Fruit fly (Drosophila melanogaster) whole organism, embryonic: ENCODE measurements around the gene Noa36.
A peak's percentile ranks its signal among the peaks of the same experiment; 100 is the strongest.

ENCODE experiments used
- B-H2 ChIP-seq: fragments of 200-800 bp; sonication (Bioruptor generic); optimal IDR thresholded peaks from 2 replicates; lab custom pipeline; 2018; ENCODE audit warnings: missing biosample characterization, mild to moderate bottlenecking, missing genetic modification characterization
- CG11723 ChIP-seq: fragments of 200-800 bp; sonication (Bioruptor generic); optimal IDR thresholded peaks from 2 replicates; lab custom pipeline; 2017; ENCODE audit warnings: missing biosample characterization, mild to moderate bottlenecking, missing genetic modification characterization
- CG12071 ChIP-seq: fragments of 200-800 bp; sonication (Bioruptor generic); optimal IDR thresholded peaks from 3 replicates; lab custom pipeline; 2018; ENCODE audit warnings: missing biosample characterization, mild to moderate bottlenecking, missing genetic modification characterization
- CG13123 ChIP-seq: fragments of 200-800 bp; sonication (Bioruptor generic); optimal IDR thresholded peaks from 2 replicates; lab custom pipeline; 2016; ENCODE audit warnings: missing biosample characterization, missing genetic modification characterization
- CG14667 ChIP-seq: fragments of 200-800 bp; sonication (Bioruptor generic); IDR thresholded peaks from 2 replicates; pipeline ENCODE4 v1.3.6; 2022; ENCODE audit warnings: missing biosample characterization, missing genetic modification characterization
- CG1602 ChIP-seq: fragments of 200-800 bp; sonication (Bioruptor generic); optimal IDR thresholded peaks from 3 replicates; lab custom pipeline; 2016; ENCODE audit warnings: missing biosample characterization, missing genetic modification characterization
- CG16813 ChIP-seq: fragments of 200-800 bp; sonication (Bioruptor generic); IDR thresholded peaks from 3 replicates; pipeline ENCODE4 v1.3.6; 2022; ENCODE audit warnings: missing biosample characterization, missing genetic modification characterization; ENCODE audit not compliant: partially characterized antibody
- CG2129 ChIP-seq: fragments of 200-800 bp; sonication (Bioruptor generic); IDR thresholded peaks from 2 replicates; pipeline ENCODE4 v1.3.6; 2022; ENCODE audit warnings: missing biosample characterization, missing genetic modification characterization; ENCODE audit not compliant: partially characterized antibody
- CG2889 ChIP-seq: fragments of 200-800 bp; sonication (Bioruptor generic); IDR thresholded peaks from 3 replicates; pipeline ENCODE4 v1.3.6; 2022; ENCODE audit warnings: missing biosample characterization, missing genetic modification characterization
- CG43689 ChIP-seq: fragments of 200-800 bp; sonication (Bioruptor generic); IDR thresholded peaks from 2 replicates; pipeline ENCODE4 v1.3.6; 2022; ENCODE audit warnings: missing biosample characterization, missing genetic modification characterization
- CG6654 ChIP-seq: fragments of 200-800 bp; sonication (Bioruptor generic); optimal IDR thresholded peaks from 2 replicates; lab custom pipeline; 2017; ENCODE audit warnings: missing biosample characterization, mild to moderate bottlenecking, missing genetic modification characterization
- CG6765 ChIP-seq: fragments of 200-800 bp; sonication (Bioruptor generic); optimal IDR thresholded peaks from 3 replicates; lab custom pipeline; 2017; ENCODE audit warnings: missing biosample characterization, mild to moderate bottlenecking, missing genetic modification characterization
- CG7271 ChIP-seq: fragments of 200-800 bp; sonication (Bioruptor generic); optimal IDR thresholded peaks from 2 replicates; lab custom pipeline; 2018; ENCODE audit warnings: missing biosample characterization, mild to moderate bottlenecking, missing genetic modification characterization, moderate library complexity
- CG8765 ChIP-seq: fragments of 200-800 bp; sonication (Bioruptor generic); IDR thresholded peaks from 2 replicates; pipeline ENCODE4 v1.3.6; 2022; ENCODE audit warnings: missing biosample characterization, missing genetic modification characterization
- CG8944 ChIP-seq: fragments of 200-800 bp; sonication (Bioruptor generic); optimal IDR thresholded peaks from 3 replicates; lab custom pipeline; 2016; ENCODE audit warnings: missing biosample characterization, missing genetic modification characterization
- D ChIP-seq, 2 experiments: fragments of 200-800 bp in 1 of 2; fragments of >200 bp in 1 of 2; sonication (Bioruptor generic) in 1 of 2; optimal IDR thresholded peaks; 2 replicates in 1 of 2; 3 replicates in 1 of 2; lab custom pipeline; 2017; ENCODE audit warnings: mild to moderate bottlenecking in 1 of 2, missing biosample characterization in 1 of 2, missing genetic modification characterization in 1 of 2, missing genetic modification reagents in 1 of 2
- Drgx ChIP-seq: fragments of 200-800 bp; sonication (Bioruptor generic); IDR thresholded peaks from 2 replicates; pipeline ENCODE4 v1.3.6; 2022; ENCODE audit warnings: missing biosample characterization, missing genetic modification characterization
- ERR ChIP-seq: fragments of 200-800 bp; sonication (Bioruptor generic); optimal IDR thresholded peaks from 2 replicates; lab custom pipeline; 2016; ENCODE audit warnings: missing biosample characterization, missing genetic modification characterization
- Ets65A ChIP-seq: fragments of 200-800 bp; sonication (Bioruptor generic); peaks from one replicate; lab custom pipeline; 2016; ENCODE audit warnings: missing biosample characterization, missing genetic modification characterization
- Hey ChIP-seq: fragments of 200-800 bp; sonication (Bioruptor generic); optimal IDR thresholded peaks from 3 replicates; lab custom pipeline; 2018; ENCODE audit warnings: missing biosample characterization, mild to moderate bottlenecking, missing genetic modification characterization
- Hr3 ChIP-seq: fragments of 200-800 bp; sonication (Bioruptor generic); optimal IDR thresholded peaks from 3 replicates; lab custom pipeline; 2016; ENCODE audit warnings: missing biosample characterization, missing genetic modification characterization
- Mad ChIP-seq: fragments of 200-800 bp; sonication (Bioruptor generic); optimal IDR thresholded peaks from 2 replicates; lab custom pipeline; 2016; ENCODE audit warnings: missing biosample characterization, missing genetic modification characterization
- Med ChIP-seq: fragments of 200-800 bp; sonication (Bioruptor generic); peaks from one replicate; lab custom pipeline; 2016; ENCODE audit warnings: missing biosample characterization, missing genetic modification characterization, mild to moderate bottlenecking, inconsistent platforms, moderate library complexity
- NK7.1 ChIP-seq: fragments of 200-800 bp; sonication (Bioruptor generic); optimal IDR thresholded peaks from 3 replicates; lab custom pipeline; 2016; ENCODE audit warnings: missing biosample characterization, missing genetic modification characterization
- Nf-YC ChIP-seq: fragments of 200-800 bp; optimal IDR thresholded peaks from 3 replicates; lab custom pipeline; 2019; ENCODE audit warnings: missing biosample characterization, mild to moderate bottlenecking, missing genetic modification characterization, moderate library complexity
- Ptx1 ChIP-seq: fragments of 200-800 bp; sonication (Bioruptor generic); IDR thresholded peaks from 2 replicates; pipeline ENCODE4 v1.3.6; 2022; ENCODE audit warnings: missing biosample characterization, missing genetic modification characterization
- Scr ChIP-seq: fragments of 200-800 bp; sonication (Bioruptor generic); IDR thresholded peaks from 2 replicates; pipeline ENCODE4 v1.3.6; 2022; ENCODE audit warnings: missing biosample characterization, missing genetic modification characterization; ENCODE audit not compliant: partially characterized antibody
- Spps ChIP-seq: fragments of 200-800 bp; sonication (Bioruptor generic); optimal IDR thresholded peaks from 2 replicates; lab custom pipeline; 2018; ENCODE audit warnings: missing biosample characterization, mild to moderate bottlenecking, missing genetic modification characterization
- TFAM ChIP-seq: fragments of 200-800 bp; sonication (Bioruptor generic); optimal IDR thresholded peaks from 2 replicates; lab custom pipeline; 2017; ENCODE audit warnings: missing biosample characterization, missing genetic modification characterization, inconsistent platforms
- br ChIP-seq: fragments of >200 bp; optimal IDR thresholded peaks from 2 replicates; lab custom pipeline; 2017
- corto ChIP-seq: fragments of 200-800 bp; sonication (Bioruptor generic); optimal IDR thresholded peaks from 2 replicates; lab custom pipeline; 2016; ENCODE audit warnings: missing biosample characterization, mild to moderate bottlenecking, missing genetic modification characterization, moderate library complexity
- dati ChIP-seq: fragments of 200-800 bp; sonication (Bioruptor generic); IDR thresholded peaks from 2 replicates; pipeline ENCODE4 v1.3.6; 2022; ENCODE audit warnings: missing biosample characterization, missing genetic modification characterization
- dm ChIP-seq: fragments of 200-800 bp; sonication (Bioruptor generic); optimal IDR thresholded peaks from 3 replicates; lab custom pipeline; 2016; ENCODE audit warnings: missing biosample characterization, missing genetic modification characterization
- gem ChIP-seq: fragments of 200-800 bp; sonication (Bioruptor generic); optimal IDR thresholded peaks from 2 replicates; lab custom pipeline; 2019; ENCODE audit warnings: missing biosample characterization, mild to moderate bottlenecking, missing genetic modification characterization, moderate library complexity
- grau ChIP-seq: fragments of 200-800 bp; optimal IDR thresholded peaks from 3 replicates; lab custom pipeline; 2019; ENCODE audit warnings: missing biosample characterization, mild to moderate bottlenecking, missing genetic modification characterization, moderate library complexity
- gsb-n ChIP-seq: fragments of 200-800 bp; sonication (Bioruptor generic); optimal IDR thresholded peaks from 3 replicates; lab custom pipeline; 2018; ENCODE audit warnings: missing biosample characterization, mild to moderate bottlenecking, missing genetic modification characterization
- h ChIP-seq: fragments of >200 bp; optimal IDR thresholded peaks from 2 replicates; lab custom pipeline; 2017
- hkb ChIP-seq, 2 experiments: fragments of 200-800 bp in 1 of 2; fragments of >200 bp in 1 of 2; sonication (Bioruptor generic) in 1 of 2; IDR thresholded peaks in 1 of 2; optimal IDR thresholded peaks in 1 of 2; 2 replicates each; pipeline versions ENCODE4 v1.3.6 to Lab custom; 2017 to 2022; ENCODE audit warnings: missing biosample characterization in 1 of 2, missing genetic modification characterization in 1 of 2
- oc ChIP-seq: fragments of 200-800 bp; sonication (Bioruptor generic); optimal IDR thresholded peaks from 2 replicates; lab custom pipeline; 2018; ENCODE audit warnings: missing biosample characterization, mild to moderate bottlenecking, missing genetic modification characterization, moderate library complexity
- otp ChIP-seq: fragments of 200-800 bp; sonication (Bioruptor generic); IDR thresholded peaks from 3 replicates; pipeline ENCODE4, ENCODE4 v1.3.6; 2022; ENCODE audit warnings: missing biosample characterization, missing genetic modification characterization
- ro ChIP-seq: fragments of 200-800 bp; sonication (Bioruptor generic); IDR thresholded peaks from 2 replicates; pipeline ENCODE4 v1.3.6; 2022; ENCODE audit warnings: missing biosample characterization, missing genetic modification characterization
- row ChIP-seq: fragments of 200-800 bp; sonication (Bioruptor generic); IDR thresholded peaks from 3 replicates; pipeline ENCODE4 v1.3.6; 2022; ENCODE audit warnings: missing biosample characterization, missing genetic modification characterization
- run ChIP-seq: fragments of 200-800 bp; sonication (Bioruptor generic); optimal IDR thresholded peaks from 3 replicates; lab custom pipeline; 2018; ENCODE audit warnings: missing biosample characterization, mild to moderate bottlenecking, missing genetic modification characterization
- sd ChIP-seq: fragments of 200-800 bp; sonication (Bioruptor generic); optimal IDR thresholded peaks from 3 replicates; lab custom pipeline; 2018; ENCODE audit warnings: missing biosample characterization, mild to moderate bottlenecking, missing genetic modification characterization, moderate library complexity
- sens-2 ChIP-seq: fragments of 200-800 bp; sonication (Bioruptor generic); IDR thresholded peaks from 2 replicates; pipeline ENCODE4 v1.3.6; 2022; ENCODE audit warnings: missing biosample characterization, missing genetic modification characterization
- sima ChIP-seq: fragments of 200-800 bp; sonication (Bioruptor generic); optimal IDR thresholded peaks from 2 replicates; lab custom pipeline; 2016; ENCODE audit warnings: missing biosample characterization, missing genetic modification characterization
- tin ChIP-seq: fragments of 200-800 bp; sonication (Bioruptor generic); optimal IDR thresholded peaks from 3 replicates; lab custom pipeline; 2016; ENCODE audit warnings: missing biosample characterization, missing genetic modification characterization
- trem ChIP-seq: fragments of 200-800 bp; optimal IDR thresholded peaks from 3 replicates; lab custom pipeline; 2019; ENCODE audit warnings: missing biosample characterization, mild to moderate bottlenecking, missing genetic modification characterization, moderate library complexity
- twi ChIP-seq: fragments of 200-800 bp; optimal IDR thresholded peaks from 2 replicates; lab custom pipeline; 2019; ENCODE audit warnings: missing biosample characterization, mild to moderate bottlenecking, missing genetic modification characterization, moderate library complexity

Noa36 gene

dm6 chr3R:28576838-28577237 is 22.2 kb downstream of the Noa36 start:
- TF ChIP-seq run (no peak), CG7271 (tag; lab: Kevin White, UChicago) (no peak), Hr3 (GFP tag; lab: Kevin White, UChicago) (no peak), D (optimal IDR thresholded peaks at IDR 0.05; lab: Kevin White, UChicago) (no peak), D (GFP tag; optimal IDR thresholded peaks at IDR 0.05; lab: Kevin White, UChicago) (no peak), corto (GFP tag; lab: Kevin White, UChicago) (no peak), CG1602 (GFP tag; lab: Kevin White, UChicago) (no peak), trem (tag; lab: Kevin White, UChicago) (no peak), br (lab: Kevin White, UChicago) (no peak), TFAM (GFP tag; lab: Kevin White, UChicago) (no peak), CG12071 (no peak), Ptx1 (GFP tag; lab: Robert Waterston, UW) (no peak), sima (no peak), Hey (tag; lab: Kevin White, UChicago) (peak; percentile 86), tin (no peak), CG11723 (GFP tag; lab: Kevin White, UChicago) (no peak), gsb-n (tag; lab: Kevin White, UChicago) (peak; percentile 41), oc (tag; lab: Kevin White, UChicago) (peak; percentile 64), dm (GFP tag; lab: Kevin White, UChicago) (no peak), Med (GFP tag; lab: Kevin White, UChicago) (peak; percentile 26), CG13123 (GFP tag; lab: Kevin White, UChicago) (no peak), sd (no peak)

- no peak for TF ChIP-seq CG6654 (GFP tag; lab: Kevin White, UChicago)
- no peak for TF ChIP-seq CG8765 (GFP tag; lab: Robert Waterston, UW)
- TF ChIP-seq ro (GFP tag; lab: Robert Waterston, UW), result no peak
- TF ChIP-seq Drgx (GFP tag; lab: Robert Waterston, UW), result no peak
- no peak for TF ChIP-seq Scr (GFP tag; lab: Robert Waterston, UW)
- TF ChIP-seq CG8944 (GFP tag; lab: Kevin White, UChicago), result no peak
- TF ChIP-seq sens-2, result no peak
- no peak for TF ChIP-seq otp (GFP tag; lab: Robert Waterston, UW)
- no peak for TF ChIP-seq CG16813 (GFP tag; lab: Robert Waterston, UW)
- peak; percentile 37 for TF ChIP-seq gem
- peak; percentile 86 for TF ChIP-seq Ets65A (GFP tag; lab: Kevin White, UChicago)
- TF ChIP-seq NK7.1 (GFP tag; lab: Kevin White, UChicago), result no peak
- no peak for TF ChIP-seq CG43689 (GFP tag; lab: Robert Waterston, UW)
- TF ChIP-seq Mad (GFP tag; lab: Kevin White, UChicago), result no peak
- TF ChIP-seq CG11723 (GFP tag; lab: Kevin White, UChicago), result no peak
- TF ChIP-seq CG6765 (GFP tag; lab: Kevin White, UChicago), result no peak
- TF ChIP-seq Nf-YC (tag; lab: Kevin White, UChicago), result peak; percentile 1
- TF ChIP-seq h, result no peak
- no peak for TF ChIP-seq dati (GFP tag; lab: Robert Waterston, UW)
- no peak for TF ChIP-seq B-H2 (GFP tag; lab: Kevin White, UChicago)
- TF ChIP-seq CG2889 (GFP tag; lab: Robert Waterston, UW), result no peak
- TF ChIP-seq ERR (GFP tag; lab: Kevin White, UChicago), result no peak
- TF ChIP-seq twi, result no peak
- no peak for TF ChIP-seq grau (tag; lab: Kevin White, UChicago)
- TF ChIP-seq Hey (tag; lab: Kevin White, UChicago), result peak; percentile 72
- peak; percentile 73 for TF ChIP-seq row (GFP tag; lab: Robert Waterston, UW)
- TF ChIP-seq Spps, result no peak
- TF ChIP-seq CG2129 (GFP tag; lab: Robert Waterston, UW), result no peak
- TF ChIP-seq CG14667, result no peak
- peak; percentile 34 for TF ChIP-seq hkb (optimal IDR thresholded peaks at IDR 0.05; lab: Kevin White, UChicago)
- TF ChIP-seq hkb (GFP tag; IDR thresholded peaks at IDR 0.05; lab: Robert Waterston, UW), result no peak
These were observed 26.1 kb downstream of the Noa36 start for dm6 chr3R:28572692-28573643.
